Fruit fly (Drosophila melanogaster): ENCODE measurements around the gene Ir67c.

The Ir67c gene

DNA sequence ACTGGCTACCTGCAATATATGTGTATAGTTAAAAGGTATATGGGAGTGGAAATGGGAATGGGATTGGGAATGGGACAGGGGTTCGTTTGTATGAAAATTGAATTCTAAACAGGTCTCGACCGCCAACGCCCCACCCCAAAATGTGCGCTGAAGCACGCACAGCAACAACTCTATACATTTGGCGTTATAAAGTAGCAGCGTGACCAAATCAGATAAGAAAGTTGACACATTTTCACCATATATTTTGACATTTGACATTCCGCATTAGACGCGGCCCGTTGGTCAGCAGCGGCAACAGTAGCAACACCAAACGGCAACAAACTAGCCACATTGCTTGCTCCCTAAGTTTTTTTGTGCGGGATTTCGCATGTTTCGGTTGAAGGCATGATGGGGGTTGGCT, 41.9 kb downstream of the Ir67c start:
- TF ChIP-seq CG8119 (GFP tag; IDR thresholded peaks at IDR 0.05) (no peak), CG3032 (tag; optimal IDR thresholded peaks at IDR 0.05) (no peak), Sox102F (GFP tag; optimal IDR thresholded peaks at IDR 0.05) (no peak), Sox15 (GFP tag; optimal IDR thresholded peaks at IDR 0.05) (no peak), CG15336 (GFP tag; IDR thresholded peaks at IDR 0.05) (no peak), Met (GFP tag; optimal IDR thresholded peaks at IDR 0.05) (no peak), ss (GFP tag; optimal IDR thresholded peaks at IDR 0.05) (peak in 1 of 2 experiments; percentile 25), Eip78C (GFP tag) (peak; percentile 13)

DNA sequence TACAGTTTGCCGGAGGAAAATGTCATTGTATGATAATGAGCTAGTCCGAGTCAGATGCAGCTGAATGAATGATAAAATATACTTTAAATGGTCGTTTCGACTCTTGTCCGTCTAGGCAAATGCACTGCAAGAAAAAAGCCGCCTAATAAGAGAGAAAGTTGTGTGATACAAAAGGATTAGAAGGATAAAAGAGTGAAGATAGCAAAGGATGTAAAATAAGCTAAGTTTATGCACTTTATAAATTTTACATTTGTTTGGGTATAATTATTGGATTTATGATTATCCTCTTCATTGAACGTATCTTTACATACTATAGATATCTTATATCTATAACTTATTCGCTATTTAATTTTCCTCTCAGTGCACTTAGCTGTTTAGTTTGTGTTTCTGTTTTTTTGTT, 43.0 kb downstream of the Ir67c start:
- TF ChIP-seq CG8119 (GFP tag; IDR thresholded peaks at IDR 0.05) (peak; percentile 67), Gug (GFP tag; IDR thresholded peaks at IDR 0.05) (0 out of 2 replicates have a peak, but pooled peaks have one; percentile 11), pdm3 (GFP tag; optimal IDR thresholded peaks at IDR 0.05) (peak; percentile 17), CG32006 (GFP tag; optimal IDR thresholded peaks at IDR 0.05) (peak; percentile 74), CG6854 (GFP tag; optimal IDR thresholded peaks at IDR 0.05) (no peak), dac (GFP tag; optimal IDR thresholded peaks at IDR 0.05) (peak; percentile 27), CG4318 (GFP tag; optimal IDR thresholded peaks at IDR 0.05) (peak; percentile 53), CG31627 (GFP tag; optimal IDR thresholded peaks at IDR 0.05) (no peak), Lpt (GFP tag; optimal IDR thresholded peaks at IDR 0.05) (peak; percentile 40), spab (GFP tag; optimal IDR thresholded peaks at IDR 0.05) (no peak), eg (GFP tag; IDR thresholded peaks at IDR 0.05) (0 out of 3 replicates have a peak, but pooled peaks have one; percentile 33), CG3032 (tag; optimal IDR thresholded peaks at IDR 0.05) (no peak), CG11762 (GFP tag; optimal IDR thresholded peaks at IDR 0.05; ENCODE audit: insufficient read depth) (peak; percentile 4), Eip78C (GFP tag) (peak; percentile 37), achi (GFP tag; optimal IDR thresholded peaks at IDR 0.05) (peak; percentile 25), CG15336 (GFP tag; IDR thresholded peaks at IDR 0.05) (peak; percentile 63), OdsH (GFP tag; optimal IDR thresholded peaks at IDR 0.05) (peak; percentile 11), salr (GFP tag; optimal IDR thresholded peaks at IDR 0.05) (peak in 1 of 2 experiments; percentile 14), Ets96B (tag; optimal IDR thresholded peaks at IDR 0.05) (no peak), CG7368 (GFP tag; optimal IDR thresholded peaks at IDR 0.05) (no peak), lz (GFP tag; optimal IDR thresholded peaks at IDR 0.05) (no peak), Hr4 (GFP tag; optimal IDR thresholded peaks at IDR 0.05) (peak; percentile 52), vri (GFP tag; optimal IDR thresholded peaks at IDR 0.05) (no peak), fd85E (GFP tag; optimal IDR thresholded peaks at IDR 0.05) (no peak)

DNA sequence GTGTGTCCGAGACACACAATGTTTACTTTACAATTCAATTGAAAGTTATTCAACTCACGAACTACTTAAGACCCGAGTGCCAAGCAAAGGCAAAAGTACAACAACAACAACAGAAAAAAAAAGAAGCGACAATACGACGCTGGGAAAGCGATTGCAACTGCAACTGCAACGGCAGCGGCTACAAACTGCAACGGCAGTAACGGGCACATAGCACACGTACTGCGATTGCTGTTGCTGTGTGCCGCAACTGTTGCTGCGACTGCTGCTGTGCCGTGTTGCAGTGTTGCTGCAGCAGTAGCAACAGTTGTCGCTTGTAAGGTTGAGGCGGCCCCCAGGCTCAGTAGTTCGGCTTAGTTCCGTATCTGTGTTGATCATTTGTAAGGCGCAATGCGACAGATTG, 44.0 kb downstream of the Ir67c start:
- no peak for TF ChIP-seq Hr38 (GFP tag; optimal IDR thresholded peaks at IDR 0.05)
- peak; percentile 16 for TF ChIP-seq dsx (GFP tag; optimal IDR thresholded peaks at IDR 0.05; ENCODE audit: poor library complexity, severe bottlenecking)
- no peak for TF ChIP-seq salr (GFP tag; optimal IDR thresholded peaks at IDR 0.05)
- TF ChIP-seq fkh (GFP tag; optimal IDR thresholded peaks at IDR 0.05), result no peak
- TF ChIP-seq CG6163 (GFP tag; IDR thresholded peaks at IDR 0.05), result 0 out of 3 replicates have a peak, but pooled peaks have one; percentile 53
- no peak for TF ChIP-seq fd59A (GFP tag; optimal IDR thresholded peaks at IDR 0.05)
- TF ChIP-seq topi (GFP tag; optimal IDR thresholded peaks at IDR 0.05), result no peak
- TF ChIP-seq CG9139 (GFP tag; optimal IDR thresholded peaks at IDR 0.05), result no peak
- no peak for TF ChIP-seq Gug (GFP tag; IDR thresholded peaks at IDR 0.05)
- no peak for TF ChIP-seq CG6808 (GFP tag; optimal IDR thresholded peaks at IDR 0.05)
- TF ChIP-seq Eip78C (GFP tag), result peak; percentile 35
- peak; percentile 39; the same call in 1 of the 2 replicates for TF ChIP-seq CG15336 (GFP tag; IDR thresholded peaks at IDR 0.05)
- no peak for TF ChIP-seq Lpt (GFP tag; optimal IDR thresholded peaks at IDR 0.05)
- TF ChIP-seq eg (GFP tag; IDR thresholded peaks at IDR 0.05), result peak; percentile 55
- TF ChIP-seq Sox102F (GFP tag; optimal IDR thresholded peaks at IDR 0.05), result no peak
- TF ChIP-seq CG16779 (tag; optimal IDR thresholded peaks at IDR 0.05), result no peak
- TF ChIP-seq ss (GFP tag; optimal IDR thresholded peaks at IDR 0.05), result no peak
- TF ChIP-seq CG3919 (GFP tag; optimal IDR thresholded peaks at IDR 0.05), result peak; percentile 50

All from whole organism, prepupa.